Fruit fly (Drosophila melanogaster): ENCODE results near the gene CG32259.

CG32259 gene

DNA sequence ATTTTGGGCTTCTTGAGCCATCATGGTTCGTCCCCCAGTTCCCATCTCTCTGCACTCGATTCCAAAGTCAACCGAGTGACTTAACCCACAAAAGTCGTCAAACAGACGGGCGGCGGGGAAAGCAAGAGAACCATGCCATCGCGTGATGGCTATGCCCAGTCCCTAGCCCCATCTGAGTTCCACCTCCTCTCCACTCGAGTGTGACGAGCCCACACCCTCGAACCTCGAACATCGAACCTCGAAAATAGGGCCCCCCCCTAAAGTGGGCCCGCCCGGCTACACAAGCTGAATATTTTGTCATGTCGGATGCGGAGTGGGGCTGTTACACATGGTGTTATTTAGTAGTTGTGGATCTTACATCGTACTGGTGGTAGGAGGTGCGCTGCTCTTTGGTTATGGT, 27.4 kb downstream of the CG32259 start:
- TF ChIP-seq noc (tag; optimal IDR thresholded peaks at IDR 0.05) = no peak

DNA sequence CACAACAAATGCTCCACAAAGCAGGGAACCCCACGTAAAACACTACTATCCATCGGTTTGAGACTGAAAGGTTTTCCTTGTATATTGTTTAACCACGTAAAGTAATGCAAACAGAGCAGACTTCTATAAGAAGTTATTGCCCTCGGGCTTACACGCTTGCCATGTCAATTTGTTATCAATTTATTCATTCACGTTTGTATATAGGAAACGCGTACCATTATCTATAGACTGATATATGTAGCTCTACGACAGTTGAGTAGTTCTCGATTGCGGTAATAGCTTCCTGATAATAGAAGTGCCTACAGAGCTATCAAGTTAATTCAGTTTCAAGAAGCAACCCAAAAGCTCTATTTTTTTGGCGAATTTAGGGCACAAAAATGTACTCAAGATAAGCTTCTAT, 30.0 kb downstream of the CG32259 start:
- no peak for TF ChIP-seq noc (tag; optimal IDR thresholded peaks at IDR 0.05)

DNA sequence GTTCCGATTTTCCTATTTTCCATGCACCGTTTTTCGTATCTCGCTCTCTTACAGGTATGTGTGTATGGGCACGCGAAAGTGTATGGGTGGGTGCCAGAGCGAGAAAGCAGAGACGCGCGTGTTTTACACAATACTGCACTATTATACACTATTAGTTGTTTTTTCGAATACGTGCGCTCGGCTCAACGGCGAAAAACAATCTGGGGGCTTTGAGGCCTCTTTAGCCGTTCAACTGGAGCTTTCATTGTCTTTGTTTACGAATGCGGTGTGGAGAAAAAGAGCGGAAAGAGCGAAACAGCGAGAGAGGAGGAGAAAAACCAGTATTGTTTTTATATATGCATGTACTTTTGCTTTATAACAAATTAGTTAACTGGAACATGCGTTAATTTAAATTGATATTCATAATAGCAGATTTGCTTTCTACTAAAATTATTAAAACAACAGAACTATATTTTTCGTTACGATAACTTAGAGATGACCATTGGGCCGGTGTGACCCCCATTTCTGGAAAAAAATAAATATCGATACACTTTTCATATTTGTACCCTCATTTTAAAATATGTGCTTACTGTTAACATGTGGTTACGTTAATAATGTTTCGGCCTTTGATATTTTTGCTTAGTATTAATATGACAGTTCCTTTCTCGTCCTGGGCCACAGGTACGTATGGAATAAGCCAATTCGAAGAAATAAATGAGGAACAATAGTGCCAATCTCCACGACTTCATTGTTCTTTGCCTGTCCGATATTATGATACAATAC, 33.5 kb downstream of the CG32259 start, which contains the start of gene CG14995:
CG14995 (minus strand) TSS at position 761 of the 762 bp plus-strand sequence.
- TF ChIP-seq noc (tag; optimal IDR thresholded peaks at IDR 0.05) = peak; percentile 3

- peak; percentile 48 for TF ChIP-seq noc (tag; optimal IDR thresholded peaks at IDR 0.05)
These were observed 34.4 kb downstream of the CG32259 start, which contains the start of gene Fit1 for dm6 chr3L:4103258-4104247. TSS of gene Fit1 (plus strand) at chr3L:4103564.

- TF ChIP-seq noc (tag; optimal IDR thresholded peaks at IDR 0.05) = no peak
These were observed 38.0 kb downstream of the CG32259 start for dm6 chr3L:4107120-4107519.

dm6 chr3L:4108072-4108843, 39.1 kb downstream of the CG32259 start, which contains the start of gene Ack:
TSS of gene Ack (plus strand) at chr3L:4108186.
- no peak for TF ChIP-seq noc (tag; optimal IDR thresholded peaks at IDR 0.05)

dm6 chr3L:4108844-4109494, 39.8 kb downstream of the CG32259 start:
- peak; percentile 86 for TF ChIP-seq noc (tag; optimal IDR thresholded peaks at IDR 0.05)

DNA sequence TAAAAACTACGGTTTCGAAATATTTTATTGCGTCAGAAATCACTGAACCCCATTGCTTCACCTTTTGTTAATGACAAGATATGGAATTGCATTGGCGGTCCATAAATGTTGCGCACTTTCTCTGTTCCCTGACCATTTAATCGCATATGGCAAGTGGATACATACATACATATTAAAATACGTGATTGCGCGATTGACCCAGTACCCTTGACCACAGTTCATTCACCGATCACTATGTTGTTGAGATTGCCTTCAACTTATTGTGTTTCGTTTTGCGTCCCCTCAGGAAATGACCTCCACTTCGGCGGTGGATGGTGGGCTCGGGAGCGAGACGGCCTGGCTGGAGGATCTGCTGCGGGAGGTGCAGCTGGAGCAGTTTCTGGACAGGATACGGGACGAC, 41.0 kb downstream of the CG32259 start:
- TF ChIP-seq noc (tag; optimal IDR thresholded peaks at IDR 0.05) = no peak

DNA sequence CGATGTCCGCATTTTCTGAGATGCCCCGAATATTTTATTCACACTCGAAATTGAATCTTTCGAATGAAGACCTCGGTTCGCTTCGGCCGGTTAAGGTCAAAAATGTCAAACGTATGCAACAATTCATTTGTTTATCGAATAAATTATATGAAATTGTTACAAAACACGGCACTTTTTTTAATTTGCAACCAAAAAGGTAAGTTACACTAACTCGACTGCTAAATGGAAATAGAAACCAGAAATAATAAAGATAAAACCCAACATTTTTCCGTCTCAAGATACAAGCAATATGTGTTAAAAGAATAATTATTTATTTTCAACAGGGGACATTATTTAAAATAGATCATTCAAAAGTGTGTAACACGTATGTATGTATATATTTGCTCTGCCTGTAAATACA, 44.8 kb downstream of the CG32259 start:
- no peak for TF ChIP-seq noc (tag; optimal IDR thresholded peaks at IDR 0.05)

dm6 chr3L:4115107-4115506, 45.9 kb downstream of the CG32259 start:
- TF ChIP-seq noc (tag; optimal IDR thresholded peaks at IDR 0.05) = no peak

- no peak for TF ChIP-seq noc (tag; optimal IDR thresholded peaks at IDR 0.05)
These were observed 46.5 kb downstream of the CG32259 start for dm6 chr3L:4115701-4116100.

dm6 chr3L:4116490-4117367, 47.6 kb downstream of the CG32259 start:
- TF ChIP-seq noc (tag; optimal IDR thresholded peaks at IDR 0.05) = peak; percentile 89

- peak; percentile 33 for TF ChIP-seq noc (tag; optimal IDR thresholded peaks at IDR 0.05)
These were observed 48.3 kb downstream of the CG32259 start for dm6 chr3L:4117493-4117892.

DNA sequence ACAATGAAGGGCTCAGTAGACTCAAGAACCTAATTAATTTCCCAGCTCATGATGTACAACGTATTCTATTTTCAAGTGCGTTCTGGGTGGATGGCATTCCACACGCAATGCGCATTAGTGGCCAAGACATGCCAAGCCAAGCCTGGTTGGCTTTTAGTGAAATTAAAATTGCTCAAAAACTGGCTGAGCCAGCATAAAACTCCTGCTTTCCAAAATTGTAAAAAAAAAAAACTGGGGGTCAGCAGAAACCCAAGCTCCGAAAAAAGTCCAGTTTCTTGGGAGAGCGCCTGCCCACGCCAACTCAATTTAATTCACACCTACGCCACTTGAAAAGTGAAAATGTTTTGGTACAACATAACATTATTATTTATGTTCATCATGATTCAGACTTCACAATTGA, 49.2 kb downstream of the CG32259 start:
- no peak for TF ChIP-seq noc (tag; optimal IDR thresholded peaks at IDR 0.05)
